Fruit fly (Drosophila melanogaster) whole organism, embryonic: ENCODE results near the gene CG31928.

ENCODE experiments used
- C15 ChIP-seq: fragments of 200-800 bp; sonication (Bioruptor generic); IDR thresholded peaks from 3 replicates; pipeline ENCODE4 v1.3.6; 2022; ENCODE audit warnings: missing biosample characterization, missing genetic modification characterization
- CG10543 ChIP-seq: fragments of 200-800 bp; sonication (Bioruptor generic); optimal IDR thresholded peaks from 3 replicates; lab custom pipeline; 2017; ENCODE audit warnings: missing biosample characterization, mild to moderate bottlenecking, missing genetic modification characterization, moderate library complexity
- CG11398 ChIP-seq: fragments of 200-800 bp; sonication (Bioruptor generic); optimal IDR thresholded peaks from 2 replicates; lab custom pipeline; 2016; ENCODE audit warnings: missing biosample characterization, missing genetic modification characterization
- CG12071 ChIP-seq: fragments of 200-800 bp; sonication (Bioruptor generic); optimal IDR thresholded peaks from 3 replicates; lab custom pipeline; 2018; ENCODE audit warnings: missing biosample characterization, mild to moderate bottlenecking, missing genetic modification characterization
- CG12219 ChIP-seq: fragments of 200-800 bp; sonication (Bioruptor generic); optimal IDR thresholded peaks from 3 replicates; lab custom pipeline; 2018; ENCODE audit warnings: missing biosample characterization, mild to moderate bottlenecking, missing genetic modification characterization
- CG15269 ChIP-seq: fragments of 200-800 bp; sonication (Bioruptor generic); optimal IDR thresholded peaks from 2 replicates; lab custom pipeline; 2018; ENCODE audit warnings: missing biosample characterization, mild to moderate bottlenecking, missing genetic modification characterization, moderate library complexity
- CG1647 ChIP-seq: fragments of 200-800 bp; sonication (Bioruptor generic); optimal IDR thresholded peaks from 3 replicates; lab custom pipeline; 2016; ENCODE audit warnings: missing biosample characterization, missing genetic modification characterization
- CG16813 ChIP-seq: fragments of 200-800 bp; sonication (Bioruptor generic); IDR thresholded peaks from 3 replicates; pipeline ENCODE4 v1.3.6; 2022; ENCODE audit warnings: missing biosample characterization, missing genetic modification characterization; ENCODE audit not compliant: partially characterized antibody
- CG17612 ChIP-seq: fragments of 200-800 bp; sonication (Bioruptor generic); IDR thresholded peaks from 2 replicates; pipeline ENCODE4 v1.3.6; 2022; ENCODE audit warnings: missing biosample characterization, missing genetic modification characterization
- CG31224 ChIP-seq: fragments of 200-800 bp; sonication (Bioruptor generic); IDR thresholded peaks from 2 replicates; pipeline ENCODE4 v1.3.6; 2022; ENCODE audit warnings: missing biosample characterization, missing genetic modification characterization
- CG31365 ChIP-seq: fragments of 200-800 bp; sonication (Bioruptor generic); optimal IDR thresholded peaks from 2 replicates; lab custom pipeline; 2018; ENCODE audit warnings: missing biosample characterization, mild to moderate bottlenecking, missing genetic modification characterization
- CG3163 ChIP-seq: fragments of 200-800 bp; sonication (Bioruptor generic); optimal IDR thresholded peaks from 3 replicates; lab custom pipeline; 2016; ENCODE audit warnings: missing biosample characterization, missing genetic modification characterization
- CG3847 ChIP-seq: fragments of 200-800 bp; sonication (Bioruptor generic); IDR thresholded peaks from 2 replicates; pipeline ENCODE4 v1.3.6; 2022; ENCODE audit warnings: missing biosample characterization, missing genetic modification characterization
- CG6689 ChIP-seq: fragments of 200-800 bp; sonication (Bioruptor generic); IDR thresholded peaks from 2 replicates; pipeline ENCODE4 v1.3.6; 2022; ENCODE audit warnings: missing biosample characterization, missing genetic modification characterization
- CG6854 ChIP-seq: fragments of 200-800 bp; sonication (Bioruptor generic); optimal IDR thresholded peaks from 3 replicates; lab custom pipeline; 2017; ENCODE audit warnings: missing biosample characterization, mild to moderate bottlenecking, missing genetic modification characterization
- CG7745 ChIP-seq: fragments of 200-800 bp; sonication (Bioruptor generic); optimal IDR thresholded peaks from 2 replicates; lab custom pipeline; 2018; ENCODE audit warnings: missing biosample characterization, mild to moderate bottlenecking, missing genetic modification characterization, moderate library complexity
- CG9437 ChIP-seq: fragments of 200-800 bp; sonication (Bioruptor generic); optimal IDR thresholded peaks from 2 replicates; lab custom pipeline; 2018; ENCODE audit warnings: missing biosample characterization, mild to moderate bottlenecking, missing genetic modification characterization
- CHES-1-like ChIP-seq: fragments of 200-800 bp; sonication (Bioruptor generic); optimal IDR thresholded peaks from 2 replicates; lab custom pipeline; 2016; ENCODE audit warnings: missing biosample characterization, missing genetic modification characterization
- D19B ChIP-seq: fragments of 200-800 bp; sonication (Bioruptor generic); optimal IDR thresholded peaks from 2 replicates; lab custom pipeline; 2017; ENCODE audit warnings: missing biosample characterization, mild to moderate bottlenecking, missing genetic modification characterization
- Dref ChIP-seq: fragments of 200-800 bp; sonication (Bioruptor generic); IDR thresholded peaks from 2 replicates; pipeline ENCODE4 v1.3.6; 2022; ENCODE audit warnings: missing biosample characterization, missing genetic modification characterization
- E2f1 ChIP-seq: fragments of 200-800 bp; sonication (Bioruptor generic); IDR thresholded peaks from 2 replicates; pipeline ENCODE4 v1.3.6; 2022; ENCODE audit warnings: missing biosample characterization, missing genetic modification characterization
- Ets97D ChIP-seq: fragments of 200-800 bp; sonication (Bioruptor generic); optimal IDR thresholded peaks from 3 replicates; lab custom pipeline; 2016; ENCODE audit warnings: missing biosample characterization, missing genetic modification characterization
- Fer3 ChIP-seq: fragments of 200-800 bp; sonication (Bioruptor generic); optimal IDR thresholded peaks from 2 replicates; lab custom pipeline; 2018; ENCODE audit warnings: missing biosample characterization, mild to moderate bottlenecking, missing genetic modification characterization, moderate library complexity
- Lpt ChIP-seq: fragments of >200 bp; optimal IDR thresholded peaks from 2 replicates; lab custom pipeline; 2018; ENCODE audit warnings: missing biosample characterization, missing genetic modification characterization
- MESR4 ChIP-seq: fragments of 200-800 bp; sonication (Bioruptor generic); optimal IDR thresholded peaks from 2 replicates; lab custom pipeline; 2018; ENCODE audit warnings: missing biosample characterization, mild to moderate bottlenecking, missing genetic modification characterization, moderate library complexity
- Mad ChIP-seq: fragments of 200-800 bp; sonication (Bioruptor generic); optimal IDR thresholded peaks from 2 replicates; lab custom pipeline; 2016; ENCODE audit warnings: missing biosample characterization, missing genetic modification characterization
- TFAM ChIP-seq: fragments of 200-800 bp; sonication (Bioruptor generic); optimal IDR thresholded peaks from 2 replicates; lab custom pipeline; 2017; ENCODE audit warnings: missing biosample characterization, missing genetic modification characterization, inconsistent platforms
- abd-A ChIP-seq: fragments of 200-800 bp; sonication (Bioruptor generic); optimal IDR thresholded peaks from 3 replicates; lab custom pipeline; 2019; ENCODE audit warnings: missing biosample characterization, mild to moderate bottlenecking, missing genetic modification characterization, moderate library complexity
- amos ChIP-seq: fragments of 200-800 bp; sonication (Bioruptor generic); IDR thresholded peaks from 2 replicates; pipeline ENCODE4 v1.3.6; 2022; ENCODE audit warnings: missing biosample characterization, missing genetic modification characterization; ENCODE audit not compliant: partially characterized antibody
- ase ChIP-seq: fragments of 200-800 bp; sonication (Bioruptor generic); IDR thresholded peaks from 3 replicates; pipeline ENCODE4 v1.3.6; 2022; ENCODE audit warnings: missing biosample characterization, missing genetic modification characterization
- bab2 ChIP-seq: fragments of 200-800 bp; sonication (Bioruptor generic); optimal IDR thresholded peaks from 2 replicates; lab custom pipeline; 2016; ENCODE audit warnings: missing biosample characterization, missing genetic modification characterization
- corto ChIP-seq: fragments of 200-800 bp; sonication (Bioruptor generic); optimal IDR thresholded peaks from 2 replicates; lab custom pipeline; 2016; ENCODE audit warnings: missing biosample characterization, mild to moderate bottlenecking, missing genetic modification characterization, moderate library complexity
- crc ChIP-seq: fragments of 200-800 bp; sonication (Bioruptor generic); optimal IDR thresholded peaks from 2 replicates; lab custom pipeline; 2016; ENCODE audit warnings: missing biosample characterization, missing genetic modification characterization
- cwo ChIP-seq: fragments of 200-800 bp; sonication (Bioruptor generic); optimal IDR thresholded peaks from 3 replicates; lab custom pipeline; 2017; ENCODE audit warnings: missing biosample characterization, missing genetic modification characterization, mild to moderate bottlenecking, moderate library complexity, missing genetic modification reagents
- danr ChIP-seq: fragments of 200-800 bp; sonication (Bioruptor generic); IDR thresholded peaks from 2 replicates; pipeline ENCODE4 v1.3.6; 2022; ENCODE audit warnings: missing biosample characterization, missing genetic modification characterization
- dati ChIP-seq: fragments of 200-800 bp; sonication (Bioruptor generic); IDR thresholded peaks from 2 replicates; pipeline ENCODE4 v1.3.6; 2022; ENCODE audit warnings: missing biosample characterization, missing genetic modification characterization
- fd3F ChIP-seq: fragments of 200-800 bp; sonication (Bioruptor generic); optimal IDR thresholded peaks from 2 replicates; lab custom pipeline; 2018; ENCODE audit warnings: missing biosample characterization, mild to moderate bottlenecking, missing genetic modification characterization, moderate library complexity
- ftz-f1 ChIP-seq: fragments of 200-800 bp; sonication (Bioruptor generic); optimal IDR thresholded peaks from 2 replicates; lab custom pipeline; 2016; ENCODE audit warnings: missing biosample characterization, missing genetic modification characterization
- h ChIP-seq: fragments of >200 bp; optimal IDR thresholded peaks from 2 replicates; lab custom pipeline; 2017
- kah ChIP-seq: fragments of 200-800 bp; sonication (Bioruptor generic); optimal IDR thresholded peaks from 2 replicates; lab custom pipeline; 2018; ENCODE audit warnings: missing biosample characterization, mild to moderate bottlenecking, missing genetic modification characterization
- onecut ChIP-seq: fragments of 200-800 bp; sonication (Bioruptor generic); IDR thresholded peaks from 2 replicates; pipeline ENCODE4 v1.3.6; 2022; ENCODE audit warnings: missing biosample characterization, missing genetic modification characterization
- p53 ChIP-seq: fragments of 200-800 bp; sonication (Bioruptor generic); optimal IDR thresholded peaks from 2 replicates; lab custom pipeline; 2016; ENCODE audit warnings: missing biosample characterization, missing genetic modification characterization
- pan ChIP-seq, 4 experiments: fragments of >200 bp in 3 of 4; fragments of 200-800 bp in 1 of 4; sonication (Bioruptor generic) in 1 of 4; optimal IDR thresholded peaks in 3 of 4; IDR thresholded peaks in 1 of 4; 2 replicates each; pipeline versions ENCODE4 v1.3.6 to Lab custom; 2017 to 2022; ENCODE audit warnings: missing biosample characterization in 2 of 4, missing genetic modification characterization in 2 of 4, mixed read lengths in 1 of 4
- pros ChIP-seq: fragments of 200-800 bp; sonication (Bioruptor generic); optimal IDR thresholded peaks from 3 replicates; lab custom pipeline; 2019; ENCODE audit warnings: missing biosample characterization, mild to moderate bottlenecking, missing genetic modification characterization, moderate library complexity
- seq ChIP-seq: fragments of 200-800 bp; sonication (Bioruptor generic); IDR thresholded peaks from 2 replicates; pipeline ENCODE4 v1.3.6; 2022; ENCODE audit warnings: missing biosample characterization, missing genetic modification characterization
- slbo ChIP-seq: fragments of 200-800 bp; sonication (Bioruptor generic); IDR thresholded peaks from 2 replicates; pipeline ENCODE4 v1.3.6; 2022; ENCODE audit warnings: missing biosample characterization, missing genetic modification characterization
- sr ChIP-seq: fragments of 200-800 bp; sonication (Bioruptor generic); IDR thresholded peaks from 3 replicates; pipeline ENCODE4 v1.3.6; 2022; ENCODE audit warnings: missing biosample characterization, missing genetic modification characterization
- trh ChIP-seq: fragments of 200-800 bp; sonication (Bioruptor generic); optimal IDR thresholded peaks from 2 replicates; lab custom pipeline; 2016; ENCODE audit warnings: missing biosample characterization, missing genetic modification characterization
- ttk ChIP-seq: fragments of 200-800 bp; sonication (Bioruptor generic); IDR thresholded peaks from 2 replicates; pipeline ENCODE4 v2.1.2; 2022; ENCODE audit warnings: missing biosample characterization, missing genetic modification characterization
- unpg ChIP-seq: fragments of 200-800 bp; sonication (Bioruptor generic); optimal IDR thresholded peaks from 3 replicates; lab custom pipeline; 2018; ENCODE audit warnings: missing biosample characterization, mild to moderate bottlenecking, missing genetic modification characterization, moderate library complexity
- usp ChIP-seq: fragments of >200 bp; optimal IDR thresholded peaks from 2 replicates; lab custom pipeline; 2017; ENCODE audit warnings: missing biosample characterization, missing genetic modification characterization
- zen2 ChIP-seq: fragments of 200-800 bp; sonication (Bioruptor generic); IDR thresholded peaks from 3 replicates; pipeline ENCODE4 v1.3.6; 2022; ENCODE audit warnings: missing biosample characterization, missing genetic modification characterization; ENCODE audit not compliant: partially characterized antibody

The CG31928 gene

DNA sequence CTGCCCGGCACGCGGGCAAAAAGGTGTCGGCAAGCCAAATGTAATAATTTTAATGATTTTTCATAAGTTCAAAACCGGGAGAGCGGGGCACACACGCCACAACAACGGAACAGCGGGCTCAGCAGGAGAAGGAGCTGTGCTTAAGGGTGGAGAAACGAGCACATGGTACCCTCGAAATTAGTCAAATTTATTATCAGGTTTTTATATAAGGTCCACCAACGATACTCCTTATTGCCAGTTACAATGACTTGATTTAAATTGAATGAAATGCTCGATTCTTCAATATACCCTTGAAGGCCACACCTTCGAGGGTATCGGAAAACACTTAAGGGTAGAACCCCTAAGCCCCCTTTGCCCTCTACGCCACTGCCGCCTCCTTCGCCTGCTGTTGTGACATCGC, 18.7 kb upstream of the CG31928 start (continued):
- TF ChIP-seq pros (GFP tag; lab: Kevin White, UChicago): peak; percentile 89
- TF ChIP-seq CG9437 (GFP tag; lab: Kevin White, UChicago): no peak
- no peak for TF ChIP-seq CG3163 (GFP tag; lab: Kevin White, UChicago)
- TF ChIP-seq kah (GFP tag; lab: Kevin White, UChicago): no peak
- TF ChIP-seq Mad (GFP tag; lab: Kevin White, UChicago): no peak
- TF ChIP-seq CG16813 (GFP tag; lab: Robert Waterston, UW): no peak
- TF ChIP-seq MESR4 (GFP tag; lab: Kevin White, UChicago): no peak
- peak; percentile 78 for TF ChIP-seq D19B (GFP tag; lab: Kevin White, UChicago)
- no peak for TF ChIP-seq amos (GFP tag; lab: Robert Waterston, UW)
- no peak for TF ChIP-seq fd3F (GFP tag; lab: Kevin White, UChicago)
- TF ChIP-seq p53 (GFP tag; lab: Kevin White, UChicago): no peak
- TF ChIP-seq pan (optimal IDR thresholded peaks at IDR 0.05; lab: Kevin White, UChicago): peak in 1 of 2 experiments; percentile 30
- TF ChIP-seq pan (GFP tag; optimal IDR thresholded peaks at IDR 0.05 in 1 of 2, IDR thresholded peaks at IDR 0.05 in 1 of 2): peak in 1 of 2 experiments; percentile 57
- TF ChIP-seq CG6854 (GFP tag; lab: Kevin White, UChicago): no peak
- no peak for TF ChIP-seq CG31365 (tag; lab: Kevin White, UChicago)
- no peak for TF ChIP-seq TFAM (GFP tag; lab: Kevin White, UChicago)
- TF ChIP-seq sr (GFP tag; lab: Robert Waterston, UW): no peak
- no peak for TF ChIP-seq CG1647 (GFP tag; lab: Kevin White, UChicago)
- TF ChIP-seq corto (GFP tag; lab: Kevin White, UChicago): no peak
- TF ChIP-seq CG12071 (GFP tag; lab: Kevin White, UChicago): no peak
- TF ChIP-seq Ets97D (GFP tag; lab: Kevin White, UChicago): no peak
- TF ChIP-seq CG6689 (GFP tag; lab: Robert Waterston, UW): peak; percentile 68
- TF ChIP-seq zen2: no peak
- no peak for TF ChIP-seq abd-A (tag; lab: Kevin White, UChicago)
- no peak for TF ChIP-seq cwo
- TF ChIP-seq Fer3 (tag; lab: Kevin White, UChicago): no peak
- no peak for TF ChIP-seq crc (GFP tag; lab: Kevin White, UChicago)
- TF ChIP-seq onecut (GFP tag; lab: Robert Waterston, UW): peak; percentile 67
- no peak for TF ChIP-seq dati (GFP tag; lab: Robert Waterston, UW)
- peak; percentile 46 for TF ChIP-seq slbo (GFP tag; lab: Robert Waterston, UW)
- TF ChIP-seq CG3847 (GFP tag; lab: Robert Waterston, UW): 0 out of 2 replicates have a peak, but pooled peaks have one; percentile 12
- TF ChIP-seq danr (GFP tag; lab: Robert Waterston, UW): no peak
- TF ChIP-seq trh (GFP tag; lab: Kevin White, UChicago): no peak
- no peak for TF ChIP-seq ftz-f1 (GFP tag; lab: Kevin White, UChicago)
- TF ChIP-seq CG17612 (GFP tag; lab: Robert Waterston, UW): no peak
- no peak for TF ChIP-seq Lpt (GFP tag; lab: Kevin White, UChicago)
- no peak for TF ChIP-seq CG31224 (GFP tag; lab: Robert Waterston, UW)
- TF ChIP-seq h: no peak
- TF ChIP-seq CG15269 (tag; lab: Kevin White, UChicago): peak; percentile 3
- TF ChIP-seq ttk (GFP tag; lab: Robert Waterston, UW): peak; percentile 26; the same call in 1 of the 2 replicates
- peak; percentile 64 for TF ChIP-seq E2f1 (GFP tag; lab: Robert Waterston, UW)
- TF ChIP-seq unpg (GFP tag; lab: Kevin White, UChicago): peak; percentile 29
- no peak for TF ChIP-seq CG7745 (tag; lab: Kevin White, UChicago)
- peak; percentile 6 for TF ChIP-seq bab2 (GFP tag; lab: Kevin White, UChicago)
- TF ChIP-seq CHES-1-like (GFP tag; lab: Kevin White, UChicago): no peak
- TF ChIP-seq CG12219 (GFP tag; lab: Kevin White, UChicago): peak; percentile 21
- TF ChIP-seq CG11398 (GFP tag; lab: Kevin White, UChicago): no peak
- TF ChIP-seq Dref (GFP tag; lab: Robert Waterston, UW): no peak
- no peak for TF ChIP-seq CG10543
- no peak for TF ChIP-seq usp (GFP tag; lab: Kevin White, UChicago)
- no peak for TF ChIP-seq C15 (GFP tag; lab: Robert Waterston, UW)
- 0 out of 2 replicates have a peak, but pooled peaks have one; percentile 40 for TF ChIP-seq seq
- peak; percentile 62; the same call in 2 of the 3 replicates for TF ChIP-seq ase
